Fruit fly (Drosophila melanogaster): ENCODE data around the gene neur.

DNA sequence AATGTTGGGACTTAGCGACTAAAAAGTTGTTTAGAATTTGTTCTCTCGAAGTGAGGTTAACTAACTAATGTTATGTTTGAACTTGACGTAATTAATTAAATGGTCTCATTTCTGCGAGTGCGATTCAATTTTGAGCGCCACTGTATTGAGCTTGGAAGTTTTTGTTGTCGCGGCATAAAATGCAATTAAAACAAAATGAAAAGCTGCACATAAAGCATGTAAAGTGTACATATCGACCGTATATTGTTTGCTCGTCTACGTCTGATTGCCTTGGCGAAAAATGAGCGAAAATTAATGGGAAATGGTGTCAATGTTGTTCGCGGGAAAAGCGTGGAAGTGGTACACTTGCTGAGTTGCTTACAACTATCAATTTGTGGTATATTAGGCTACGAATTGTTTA, 22.4 kb downstream of the neur start:
- no peak for TF ChIP-seq Abd-B (GFP tag; optimal IDR thresholded peaks at IDR 0.05)
- TF ChIP-seq N (GFP tag; optimal IDR thresholded peaks at IDR 0.05) = no peak
- no peak for TF ChIP-seq usp (GFP tag; optimal IDR thresholded peaks at IDR 0.05)
- TF ChIP-seq woc (GFP tag; optimal IDR thresholded peaks at IDR 0.05) = no peak
- no peak for TF ChIP-seq foxo (GFP tag; optimal IDR thresholded peaks at IDR 0.05)
- TF ChIP-seq psq (GFP tag; optimal IDR thresholded peaks at IDR 0.05) = no peak
- no peak for TF ChIP-seq pan (optimal IDR thresholded peaks at IDR 0.05)
- no peak for TF ChIP-seq lola (GFP tag; optimal IDR thresholded peaks at IDR 0.05)

Measured in whole organism, wandering third instar larva.